Fruit fly (Drosophila melanogaster) whole organism, wandering third instar larva: ENCODE results near the gene Ndae1.

ENCODE experiments used
- CG9705 ChIP-seq: fragments of 200-800 bp; sonication (Bioruptor generic); optimal IDR thresholded peaks from 2 replicates; lab custom pipeline; 2018; ENCODE audit warnings: missing biosample characterization, mild to moderate bottlenecking, missing genetic modification characterization
- Dfd ChIP-seq: fragments of >200 bp; optimal IDR thresholded peaks from 2 replicates; lab custom pipeline; 2017; ENCODE audit warnings: missing biosample characterization, missing genetic modification characterization
- dmrt93B ChIP-seq: fragments of 200-800 bp; sonication (Bioruptor generic); optimal IDR thresholded peaks from 2 replicates; lab custom pipeline; 2018; ENCODE audit warnings: missing biosample characterization, mild to moderate bottlenecking, missing genetic modification characterization
- sage ChIP-seq: fragments of 200-800 bp; sonication (Bioruptor generic); optimal IDR thresholded peaks from 2 replicates; lab custom pipeline; 2016; ENCODE audit warnings: missing biosample characterization, mild to moderate bottlenecking, missing genetic modification characterization

dm6 chr2L:7257212-7257611 lies 8.1 kb upstream of the Ndae1 start, which contains the start of gene CG31909:
- TF ChIP-seq sage (GFP tag; lab: Kevin White, UChicago) (no peak), CG9705 (no peak), dmrt93B (GFP tag; lab: Kevin White, UChicago) (no peak), Dfd (GFP tag; lab: Kevin White, UChicago) (no peak)
